Worm (Caenorhabditis elegans) whole organism, L3 larva: ENCODE results near the gene H11E01.3.

ENCODE experiments used
- ZK546.5 ChIP-seq: sonication (generic microtip); optimal IDR thresholded peaks from 2 replicates; lab custom pipeline; 2017; ENCODE audit warnings: missing biosample characterization, missing genetic modification characterization
- ama-1 ChIP-seq: fragments of 150-350 bp; optimal IDR thresholded peaks from 2 replicates; lab custom pipeline; 2018
- ceh-28 ChIP-seq: fragments of 150-350 bp; optimal IDR thresholded peaks from 2 replicates; lab custom pipeline; 2014; ENCODE audit warnings: missing biosample characterization, missing genetic modification reagents, missing genetic modification characterization
- ceh-9 ChIP-seq: sonication (generic microtip); optimal IDR thresholded peaks from 2 replicates; lab custom pipeline; 2018; ENCODE audit warnings: missing biosample characterization, missing genetic modification characterization

DNA sequence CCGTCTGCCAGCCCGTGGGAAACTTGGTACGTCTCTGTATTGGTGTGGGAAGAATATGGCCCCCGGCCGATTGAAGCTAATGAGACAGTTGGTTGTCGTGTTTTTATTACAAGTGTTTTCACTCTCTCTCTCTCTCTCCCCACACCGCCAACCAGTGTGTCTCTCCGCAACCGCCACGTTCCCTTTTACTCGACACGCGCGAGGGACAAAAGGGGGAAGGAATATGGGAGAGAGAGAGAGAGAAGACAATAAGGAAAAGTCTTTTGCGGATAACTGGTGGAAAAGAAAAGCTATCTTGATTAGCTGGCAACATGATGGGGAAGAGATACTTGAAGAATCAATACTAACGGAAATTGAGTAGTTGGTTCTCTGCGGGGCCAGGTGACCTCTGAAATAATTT, 26.0 kb upstream of the H11E01.3 start:
- no peak for TF ChIP-seq ZK546.5 (tag; lab: Kevin White, UChicago)
- TF ChIP-seq ceh-28 (tag; lab: Kevin White, UChicago), result no peak
- no peak for TF ChIP-seq ceh-9 (tag; lab: Kevin White, UChicago)
- no peak for TF ChIP-seq ama-1 (lab: Kevin White, UChicago)
